Worm (Caenorhabditis elegans) whole organism, L4 larva: ENCODE data around the gene oga-1.

ENCODE experiments used
- D1046.2 ChIP-seq: fragments of 200-800 bp; sonication (Bioruptor generic); IDR thresholded peaks from 2 replicates; pipeline ENCODE4 v1.3.6; 2022; ENCODE audit warnings: missing genetic modification characterization, missing compliant biosample characterization
- F10B5.3 ChIP-seq: sonication (generic microtip); optimal IDR thresholded peaks from 2 replicates; lab custom pipeline; 2016; ENCODE audit warnings: mild to moderate bottlenecking, missing genetic modification characterization, missing compliant biosample characterization
- F37D6.2 ChIP-seq: sonication (generic microtip); optimal IDR thresholded peaks from 2 replicates; lab custom pipeline; 2016; ENCODE audit warnings: mild to moderate bottlenecking, missing genetic modification characterization, missing compliant biosample characterization
- F49E8.2 ChIP-seq: sonication (generic microtip); optimal IDR thresholded peaks from 2 replicates; lab custom pipeline; 2016; ENCODE audit warnings: missing compliant biosample characterization, mild to moderate bottlenecking, missing genetic modification characterization, borderline replicate concordance
- T26A8.4 ChIP-seq: fragments of 200-800 bp; sonication (Bioruptor generic); IDR thresholded peaks from 2 replicates; pipeline ENCODE4 v1.3.6; 2022; ENCODE audit warnings: missing genetic modification characterization, missing compliant biosample characterization
- Y105C5A.15 ChIP-seq: fragments of 200-800 bp; sonication (Bioruptor generic); IDR thresholded peaks from 2 replicates; pipeline ENCODE4 v1.3.6; 2022; ENCODE audit warnings: missing genetic modification characterization, missing compliant biosample characterization
- ZK546.5 ChIP-seq, 2 experiments: sonication (generic microtip); optimal IDR thresholded peaks; 2 replicates each; lab custom pipeline; 2017; ENCODE audit warnings: missing biosample characterization in 2 of 2, missing genetic modification characterization in 2 of 2
- aha-1 ChIP-seq: fragments of 150-350 bp; peaks from one replicate; lab custom pipeline; 2014; ENCODE audit warnings: missing biosample characterization, missing genetic modification characterization
- aly-2 ChIP-seq: sonication (generic microtip); optimal IDR thresholded peaks from 2 replicates; lab custom pipeline; 2018; ENCODE audit warnings: missing biosample characterization, missing genetic modification characterization
- arid-1 ChIP-seq: fragments of 200-800 bp; sonication (Bioruptor generic); conservative IDR thresholded peaks from 2 replicates; pipeline ENCODE4 v1.3.6; 2022; ENCODE audit warnings: missing genetic modification reagents, missing genetic modification characterization, missing compliant biosample characterization
- attf-4 ChIP-seq: sonication (generic microtip); optimal IDR thresholded peaks from 3 replicates; lab custom pipeline; 2017; ENCODE audit warnings: missing biosample characterization, missing genetic modification characterization
- ceh-20 ChIP-seq: fragments of 200-800 bp; sonication (Bioruptor generic); IDR thresholded peaks from 2 replicates; pipeline ENCODE4 v1.3.6; 2022; ENCODE audit warnings: missing genetic modification reagents, missing genetic modification characterization, missing compliant biosample characterization
- ceh-44 ChIP-seq: fragments of 200-800 bp; sonication (Bioruptor generic); IDR thresholded peaks from 2 replicates; pipeline ENCODE4 v1.3.6; 2022; ENCODE audit warnings: missing genetic modification reagents, missing genetic modification characterization, missing compliant biosample characterization
- cey-2 ChIP-seq: sonication (generic microtip); optimal IDR thresholded peaks from 3 replicates; lab custom pipeline; 2017; ENCODE audit warnings: missing genetic modification characterization, mild to moderate bottlenecking, missing compliant biosample characterization, antibody characterized with exemption, borderline replicate concordance; ENCODE audit not compliant: insufficient read depth
- daf-12 ChIP-seq: fragments of 150-350 bp; optimal IDR thresholded peaks from 2 replicates; lab custom pipeline; 2014; ENCODE audit warnings: missing biosample characterization, missing genetic modification reagents, missing genetic modification characterization
- dmd-8 ChIP-seq: fragments of 200-800 bp; sonication (Bioruptor generic); IDR thresholded peaks from 2 replicates; pipeline ENCODE4 v1.3.6; 2022; ENCODE audit warnings: missing genetic modification characterization, missing compliant biosample characterization
- dmd-9 ChIP-seq: fragments of 200-800 bp; sonication (Bioruptor generic); IDR thresholded peaks from 2 replicates; pipeline ENCODE4 v1.3.6; 2022; ENCODE audit warnings: missing genetic modification reagents, missing genetic modification characterization, missing compliant biosample characterization
- duxl-1 ChIP-seq: sonication (generic microtip); optimal IDR thresholded peaks from 2 replicates; lab custom pipeline; 2016; ENCODE audit warnings: mild to moderate bottlenecking, missing genetic modification characterization, moderate library complexity, missing compliant biosample characterization; ENCODE audit not compliant: poor library complexity
- egl-27 ChIP-seq: sonication (generic microtip); optimal IDR thresholded peaks from 3 replicates; lab custom pipeline; 2017; ENCODE audit warnings: missing biosample characterization, missing genetic modification reagents, missing genetic modification characterization
- egl-43 ChIP-seq: fragments of 200-800 bp; sonication (Bioruptor generic); IDR thresholded peaks from 2 replicates; pipeline ENCODE4 v1.3.6; 2022; ENCODE audit warnings: missing genetic modification reagents, missing genetic modification characterization, missing compliant biosample characterization
- fkh-10 ChIP-seq: fragments of 150-350 bp; optimal IDR thresholded peaks from 2 replicates; lab custom pipeline; 2014; ENCODE audit warnings: missing biosample characterization, missing genetic modification reagents, missing genetic modification characterization
- fos-1 ChIP-seq: fragments of 150-350 bp; optimal IDR thresholded peaks from 2 replicates; lab custom pipeline; 2014; ENCODE audit warnings: missing biosample characterization, missing genetic modification characterization
- gei-8 ChIP-seq: fragments of 200-800 bp; sonication (Bioruptor generic); optimal IDR thresholded peaks from 2 replicates; lab custom pipeline; 2018; ENCODE audit warnings: mild to moderate bottlenecking, missing genetic modification characterization, missing compliant biosample characterization
- hmg-1.1 ChIP-seq: fragments of 200-800 bp; sonication (Bioruptor generic); IDR thresholded peaks from 2 replicates; pipeline ENCODE4 v1.3.6; 2022; ENCODE audit warnings: missing genetic modification reagents, missing genetic modification characterization, missing compliant biosample characterization
- lin-13 ChIP-seq: fragments of 150-350 bp; optimal IDR thresholded peaks from 2 replicates; lab custom pipeline; 2014; ENCODE audit warnings: missing biosample characterization, missing genetic modification reagents, missing genetic modification characterization
- lir-3 ChIP-seq: sonication (generic microtip); optimal IDR thresholded peaks from 2 replicates; lab custom pipeline; 2016; ENCODE audit warnings: mild to moderate bottlenecking, missing genetic modification characterization, missing compliant biosample characterization
- lsy-2 ChIP-seq, 2 experiments: fragments of 150-350 bp in 1 of 2; sonication (generic microtip) in 1 of 2; optimal IDR thresholded peaks; 2 replicates each; lab custom pipeline; 2014 to 2017; ENCODE audit warnings: missing biosample characterization in 2 of 2, missing genetic modification characterization in 2 of 2
- madf-5 ChIP-seq, 2 experiments: fragments of 200-800 bp; sonication (Bioruptor generic); IDR thresholded peaks; 2 replicates each; pipeline ENCODE4 v1.3.6; 2022; ENCODE audit warnings: missing compliant biosample characterization in 2 of 2, missing genetic modification characterization in 2 of 2
- madf-9 ChIP-seq: fragments of 200-800 bp; sonication (Bioruptor generic); conservative IDR thresholded peaks from 2 replicates; pipeline ENCODE4 v1.3.6; 2022; ENCODE audit warnings: missing genetic modification reagents, missing genetic modification characterization, missing compliant biosample characterization
- mdt-29 ChIP-seq: fragments of 200-800 bp; sonication (Bioruptor generic); IDR thresholded peaks from 2 replicates; pipeline ENCODE4 v1.3.6; 2022; ENCODE audit warnings: missing genetic modification reagents, missing genetic modification characterization, missing compliant biosample characterization
- mep-1 ChIP-seq: fragments of 150-350 bp; sonication (generic microtip); optimal IDR thresholded peaks from 3 replicates; lab custom pipeline; 2014; ENCODE audit warnings: missing biosample characterization, missing genetic modification characterization
- mes-2 ChIP-seq: sonication (generic microtip); optimal IDR thresholded peaks from 2 replicates; lab custom pipeline; 2016; ENCODE audit warnings: missing genotype, mild to moderate bottlenecking, missing genetic modification characterization, missing compliant biosample characterization; ENCODE audit not compliant: poor library complexity, severe bottlenecking
- mxl-2 ChIP-seq: fragments of 200-800 bp; sonication (Bioruptor generic); conservative IDR thresholded peaks from 2 replicates; pipeline ENCODE4 v1.3.6; 2022; ENCODE audit warnings: missing genetic modification reagents, missing genetic modification characterization, missing compliant biosample characterization
- nhr-111 ChIP-seq: fragments of 200-800 bp; sonication (Bioruptor generic); optimal IDR thresholded peaks from 2 replicates; lab custom pipeline; 2018; ENCODE audit warnings: mild to moderate bottlenecking, missing genetic modification characterization, missing compliant biosample characterization
- nhr-25 ChIP-seq: sonication (generic microtip); optimal IDR thresholded peaks from 2 replicates; lab custom pipeline; 2017; ENCODE audit warnings: missing genetic modification characterization, mild to moderate bottlenecking, missing compliant biosample characterization, antibody characterized with exemption, moderate library complexity, borderline replicate concordance; ENCODE audit not compliant: insufficient read depth
- nhr-41 ChIP-seq: fragments of 200-800 bp; sonication (Bioruptor generic); IDR thresholded peaks from 2 replicates; pipeline ENCODE4 v1.3.6; 2022; ENCODE audit warnings: missing genetic modification reagents, missing genetic modification characterization, missing compliant biosample characterization
- nhr-42 ChIP-seq: fragments of 200-800 bp; sonication (Bioruptor generic); IDR thresholded peaks from 2 replicates; pipeline ENCODE4 v1.3.6; 2022; ENCODE audit warnings: missing genetic modification characterization, missing compliant biosample characterization
- pha-4 ChIP-seq, 2 experiments: fragments of 150-350 bp in 1 of 2; fragments of 200-800 bp in 1 of 2; sonication (Bioruptor generic) in 1 of 2; IDR thresholded peaks in 1 of 2; optimal IDR thresholded peaks in 1 of 2; 2 replicates each; pipeline versions ENCODE4 v1.3.6 to Lab custom; 2014 to 2022; ENCODE audit warnings: missing genetic modification characterization in 2 of 2, missing genetic modification reagents in 2 of 2, missing biosample characterization in 1 of 2, missing compliant biosample characterization in 1 of 2
- php-3 ChIP-seq: fragments of 200-800 bp; sonication (Bioruptor generic); IDR thresholded peaks from 2 replicates; pipeline ENCODE4 v1.3.6; 2022; ENCODE audit warnings: missing genetic modification reagents, missing genetic modification characterization, missing compliant biosample characterization
- pqm-1 ChIP-seq: sonication (generic microtip); optimal IDR thresholded peaks from 2 replicates; lab custom pipeline; 2017; ENCODE audit warnings: missing biosample characterization, missing genetic modification characterization
- rbr-2 ChIP-seq: sonication (generic microtip); optimal IDR thresholded peaks from 2 replicates; lab custom pipeline; 2016; ENCODE audit warnings: missing genotype, missing genetic modification characterization, missing compliant biosample characterization
- saeg-2 ChIP-seq: fragments of 200-800 bp; sonication (Bioruptor generic); IDR thresholded peaks from 2 replicates; pipeline ENCODE4 v1.3.6; 2022; ENCODE audit warnings: missing genetic modification reagents, missing genetic modification characterization, missing compliant biosample characterization
- spr-1 ChIP-seq: sonication (generic microtip); optimal IDR thresholded peaks from 2 replicates; lab custom pipeline; 2016; ENCODE audit warnings: mild to moderate bottlenecking, missing genetic modification characterization, missing compliant biosample characterization
- spr-3 ChIP-seq: fragments of 200-800 bp; sonication (Bioruptor generic); optimal IDR thresholded peaks from 2 replicates; lab custom pipeline; 2018; ENCODE audit warnings: mild to moderate bottlenecking, missing genetic modification characterization, missing compliant biosample characterization
- tag-97 ChIP-seq: fragments of 200-800 bp; sonication (Bioruptor generic); IDR thresholded peaks from 2 replicates; pipeline ENCODE4 v1.3.6; 2022; ENCODE audit warnings: missing genetic modification characterization, missing compliant biosample characterization
- unc-130 ChIP-seq: sonication (generic microtip); optimal IDR thresholded peaks from 2 replicates; lab custom pipeline; 2016; ENCODE audit warnings: missing genetic modification reagents, missing genetic modification characterization, missing compliant biosample characterization
- unc-39 ChIP-seq: sonication (generic microtip); optimal IDR thresholded peaks from 2 replicates; lab custom pipeline; 2017; ENCODE audit warnings: missing biosample characterization, missing genetic modification characterization
- zag-1 ChIP-seq: fragments of 150-350 bp; optimal IDR thresholded peaks from 2 replicates; lab custom pipeline; 2014; ENCODE audit warnings: missing biosample characterization, missing genetic modification characterization
- zfp-2 ChIP-seq: sonication (generic microtip); optimal IDR thresholded peaks from 2 replicates; lab custom pipeline; 2016; ENCODE audit warnings: mild to moderate bottlenecking, missing genetic modification characterization, missing compliant biosample characterization
- zfp-3 ChIP-seq: fragments of 200-800 bp; sonication (Bioruptor generic); conservative IDR thresholded peaks from 2 replicates; pipeline ENCODE4 v1.3.6; 2022; ENCODE audit warnings: missing genetic modification reagents, missing genetic modification characterization, missing compliant biosample characterization
- ztf-11 ChIP-seq: fragments of 150-350 bp; optimal IDR thresholded peaks from 2 replicates; lab custom pipeline; 2014; ENCODE audit warnings: missing biosample characterization, missing genetic modification characterization

Gene oga-1

DNA sequence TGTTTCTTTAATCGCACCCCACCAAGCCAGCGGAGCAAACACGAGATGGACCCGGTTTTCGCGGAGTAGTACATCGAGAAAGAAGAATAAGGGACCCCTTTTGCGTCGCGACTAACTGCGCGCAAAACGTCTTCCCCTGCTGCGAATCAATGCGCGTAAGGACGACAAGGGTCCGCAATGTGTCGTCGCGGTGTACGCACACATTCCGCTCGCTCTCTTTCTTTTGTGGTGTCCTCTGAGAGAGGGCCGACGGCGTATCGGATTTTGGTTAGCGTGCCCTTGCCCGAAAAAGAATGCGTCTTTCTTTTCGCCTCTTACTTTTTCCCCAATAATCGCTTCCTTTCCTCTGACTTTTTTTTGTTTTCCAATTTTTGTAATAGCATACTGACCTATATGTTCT, 9.4 kb downstream of the oga-1 start (continued):
- TF ChIP-seq mxl-2 (GFP tag; lab: Robert Waterston, UW) (no peak), gei-8 (GFP tag; lab: Kevin White, UChicago) (no peak), hmg-1.1 (peak; percentile 88), fos-1 (tag; lab: Kevin White, UChicago) (no peak), lir-3 (tag; lab: Kevin White, UChicago) (no peak), nhr-42 (GFP tag; lab: Robert Waterston, UW) (peak; percentile 77; the same call in 1 of the 2 replicates), F37D6.2 (tag; lab: Kevin White, UChicago) (peak; percentile 53), dmd-9 (no peak), spr-3 (GFP tag; lab: Kevin White, UChicago) (no peak), aly-2 (tag; lab: Kevin White, UChicago) (no peak), nhr-41 (GFP tag; lab: Robert Waterston, UW) (no peak), saeg-2 (GFP tag; lab: Robert Waterston, UW) (no peak), pha-4 (GFP tag; IDR thresholded peaks at IDR 0.05; lab: Robert Waterston, UW) (no peak), pha-4 (tag; optimal IDR thresholded peaks at IDR 0.05; lab: Kevin White, UChicago) (no peak), mdt-29 (no peak), ceh-44 (GFP tag; lab: Robert Waterston, UW) (no peak), nhr-111 (GFP tag; lab: Kevin White, UChicago) (no peak), Y105C5A.15 (GFP tag; lab: Robert Waterston, UW) (no peak), lin-13 (no peak), D1046.2 (GFP tag; lab: Robert Waterston, UW) (no peak), tag-97 (GFP tag; lab: Robert Waterston, UW) (no peak), lsy-2 (tag; optimal IDR thresholded peaks at IDR 0.05; lab: Kevin White, UChicago) (peak in 1 of 2 experiments; percentile 15), ztf-11 (no peak), ceh-20 (GFP tag; lab: Robert Waterston, UW) (no peak; the same call in none of the 2 replicates), aha-1 (tag; lab: Kevin White, UChicago) (peak; percentile 91), zfp-2 (tag; lab: Kevin White, UChicago) (no peak), spr-1 (tag; lab: Kevin White, UChicago) (no peak), unc-39 (tag; lab: Kevin White, UChicago) (no peak), pqm-1 (tag; lab: Kevin White, UChicago) (no peak), F10B5.3 (no peak), F49E8.2 (tag; lab: Kevin White, UChicago) (no peak), php-3 (GFP tag; lab: Robert Waterston, UW) (no peak), T26A8.4 (GFP tag; lab: Robert Waterston, UW) (no peak), nhr-25 (tag; lab: Kevin White, UChicago) (no peak), zfp-3 (GFP tag; lab: Robert Waterston, UW) (no peak), cey-2 (tag; lab: Kevin White, UChicago) (no peak), egl-43 (no peak), mes-2 (tag; lab: Kevin White, UChicago) (no peak), zag-1 (tag; lab: Kevin White, UChicago) (no peak), unc-130 (GFP tag; lab: Kevin White, UChicago) (no peak), attf-4 (tag; lab: Kevin White, UChicago) (no peak), mep-1 (tag; lab: Kevin White, UChicago) (peak; percentile 79), daf-12 (no peak), dmd-8 (GFP tag; lab: Robert Waterston, UW) (no peak), fkh-10 (GFP tag; lab: Kevin White, UChicago) (peak; percentile 36), ZK546.5 (tag; optimal IDR thresholded peaks at IDR 0.05; lab: Kevin White, UChicago) (no peak), egl-27 (tag; lab: Kevin White, UChicago) (no peak), madf-9 (GFP tag; lab: Robert Waterston, UW) (no peak), rbr-2 (peak; percentile 81), madf-5 (GFP tag; IDR thresholded peaks at IDR 0.05; lab: Robert Waterston, UW) (0 out of 4 replicates have a peak, but pooled peaks of 1 of the 2 experiments have one; percentile 58), arid-1 (GFP tag; lab: Robert Waterston, UW) (0 out of 2 replicates have a peak, but pooled peaks have one; percentile 37), duxl-1 (tag; lab: Kevin White, UChicago) (no peak)
